Fruit fly (Drosophila melanogaster): ENCODE measurements around the gene CG1677.

Gene CG1677

dm6 chrX:7300356-7300721 lies 105.3 kb downstream of the CG1677 start:
- TF ChIP-seq h (optimal IDR thresholded peaks at IDR 0.05) (no peak), Myc (optimal IDR thresholded peaks at IDR 0.05) (no peak), psq (optimal IDR thresholded peaks at IDR 0.05) (no peak), Sin3A (optimal IDR thresholded peaks at IDR 0.05) (no peak), insv (optimal IDR thresholded peaks at IDR 0.05) (no peak), ttk (optimal IDR thresholded peaks at IDR 0.05) (no peak)

- TF ChIP-seq psq (optimal IDR thresholded peaks at IDR 0.05), result no peak
- TF ChIP-seq Sin3A (optimal IDR thresholded peaks at IDR 0.05), result no peak
- TF ChIP-seq ttk (optimal IDR thresholded peaks at IDR 0.05), result no peak
- no peak for TF ChIP-seq Myc (optimal IDR thresholded peaks at IDR 0.05)
- no peak for TF ChIP-seq insv (optimal IDR thresholded peaks at IDR 0.05)
- no peak for TF ChIP-seq h (optimal IDR thresholded peaks at IDR 0.05)
Observed at dm6 chrX:7299399-7300355, 105.9 kb downstream of the CG1677 start.

dm6 chrX:7298323-7298722 lies 107.3 kb downstream of the CG1677 start:
- TF ChIP-seq ttk (optimal IDR thresholded peaks at IDR 0.05) (no peak), Sin3A (optimal IDR thresholded peaks at IDR 0.05) (no peak), insv (optimal IDR thresholded peaks at IDR 0.05) (no peak), h (optimal IDR thresholded peaks at IDR 0.05) (no peak), psq (optimal IDR thresholded peaks at IDR 0.05) (no peak), Myc (optimal IDR thresholded peaks at IDR 0.05) (no peak)

DNA sequence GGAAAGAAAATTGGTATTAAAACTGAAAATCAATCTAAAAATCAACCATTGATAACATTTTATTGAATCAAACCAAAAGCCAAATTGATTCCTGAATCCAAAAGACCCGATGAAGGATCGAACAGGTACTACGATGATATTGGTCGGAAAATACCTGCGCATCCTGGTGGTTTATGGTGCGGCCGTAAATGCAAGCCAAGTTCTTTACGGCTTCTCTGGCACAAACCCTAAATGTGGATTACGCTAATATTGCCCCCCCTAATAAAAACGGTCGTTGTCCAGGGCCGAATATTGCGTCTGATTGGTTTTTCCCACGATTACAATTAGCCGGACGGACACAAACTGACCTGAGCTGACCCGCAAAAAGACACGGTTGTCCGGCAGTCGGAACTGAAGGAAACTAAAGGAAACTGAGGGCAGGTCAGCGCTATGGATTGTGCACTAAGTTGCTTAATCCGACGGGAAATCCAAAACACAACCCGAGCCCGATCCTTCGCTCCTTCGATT lies 108.8 kb downstream of the CG1677 start:
- TF ChIP-seq Myc (optimal IDR thresholded peaks at IDR 0.05) (no peak), insv (optimal IDR thresholded peaks at IDR 0.05) (no peak), ttk (optimal IDR thresholded peaks at IDR 0.05) (no peak), Sin3A (optimal IDR thresholded peaks at IDR 0.05) (no peak), psq (optimal IDR thresholded peaks at IDR 0.05) (no peak), h (optimal IDR thresholded peaks at IDR 0.05) (no peak)

- TF ChIP-seq psq (optimal IDR thresholded peaks at IDR 0.05) (no peak), h (optimal IDR thresholded peaks at IDR 0.05) (no peak), Myc (optimal IDR thresholded peaks at IDR 0.05) (no peak), ttk (optimal IDR thresholded peaks at IDR 0.05) (no peak), insv (optimal IDR thresholded peaks at IDR 0.05) (no peak), Sin3A (optimal IDR thresholded peaks at IDR 0.05) (no peak)
Observed at dm6 chrX:7295973-7296372, 109.6 kb downstream of the CG1677 start.

- TF ChIP-seq ttk (optimal IDR thresholded peaks at IDR 0.05), result no peak
- TF ChIP-seq h (optimal IDR thresholded peaks at IDR 0.05), result no peak
- TF ChIP-seq Myc (optimal IDR thresholded peaks at IDR 0.05), result no peak
- TF ChIP-seq psq (optimal IDR thresholded peaks at IDR 0.05), result no peak
- no peak for TF ChIP-seq Sin3A (optimal IDR thresholded peaks at IDR 0.05)
- no peak for TF ChIP-seq insv (optimal IDR thresholded peaks at IDR 0.05)
Observed at dm6 chrX:7293874-7294559, 111.6 kb downstream of the CG1677 start.

- TF ChIP-seq insv (optimal IDR thresholded peaks at IDR 0.05) (no peak), Myc (optimal IDR thresholded peaks at IDR 0.05) (no peak), ttk (optimal IDR thresholded peaks at IDR 0.05) (no peak), psq (optimal IDR thresholded peaks at IDR 0.05) (no peak), h (optimal IDR thresholded peaks at IDR 0.05) (no peak), Sin3A (optimal IDR thresholded peaks at IDR 0.05) (no peak)
Observed at dm6 chrX:7293133-7293873, 112.3 kb downstream of the CG1677 start.

DNA sequence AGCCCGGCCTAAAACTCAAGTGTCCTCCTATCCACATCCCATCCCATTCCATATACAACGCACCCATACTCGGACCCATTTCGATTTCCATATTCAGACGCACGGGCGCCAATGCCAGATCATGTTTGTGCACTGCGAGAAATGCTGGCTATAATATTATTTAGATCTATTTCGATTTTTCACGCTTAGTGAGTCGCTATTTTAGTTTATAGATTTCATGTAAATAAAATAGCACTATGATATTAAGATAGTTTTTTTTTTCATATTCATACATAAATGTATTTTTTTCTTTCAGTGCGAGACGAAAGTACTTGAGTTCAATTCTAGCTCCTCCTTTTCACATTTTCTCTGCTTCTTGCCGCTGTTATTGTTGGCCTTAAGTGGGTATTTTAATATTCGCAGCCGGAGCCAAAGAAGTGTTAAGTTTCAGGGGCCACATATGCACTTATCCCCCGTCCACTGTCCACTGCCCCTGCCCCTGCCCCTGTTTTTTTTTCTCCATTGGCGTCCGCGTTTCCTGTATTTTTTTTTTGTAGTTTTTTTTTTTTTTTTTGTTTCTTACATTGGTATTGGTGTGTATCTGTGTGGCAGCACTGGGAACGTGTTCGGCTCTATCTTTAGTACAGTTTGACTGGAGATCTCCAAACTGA lies 113.6 kb downstream of the CG1677 start:
- TF ChIP-seq ttk (optimal IDR thresholded peaks at IDR 0.05) (no peak), h (optimal IDR thresholded peaks at IDR 0.05) (no peak), insv (optimal IDR thresholded peaks at IDR 0.05) (no peak), psq (optimal IDR thresholded peaks at IDR 0.05) (no peak), Sin3A (optimal IDR thresholded peaks at IDR 0.05) (no peak)

DNA sequence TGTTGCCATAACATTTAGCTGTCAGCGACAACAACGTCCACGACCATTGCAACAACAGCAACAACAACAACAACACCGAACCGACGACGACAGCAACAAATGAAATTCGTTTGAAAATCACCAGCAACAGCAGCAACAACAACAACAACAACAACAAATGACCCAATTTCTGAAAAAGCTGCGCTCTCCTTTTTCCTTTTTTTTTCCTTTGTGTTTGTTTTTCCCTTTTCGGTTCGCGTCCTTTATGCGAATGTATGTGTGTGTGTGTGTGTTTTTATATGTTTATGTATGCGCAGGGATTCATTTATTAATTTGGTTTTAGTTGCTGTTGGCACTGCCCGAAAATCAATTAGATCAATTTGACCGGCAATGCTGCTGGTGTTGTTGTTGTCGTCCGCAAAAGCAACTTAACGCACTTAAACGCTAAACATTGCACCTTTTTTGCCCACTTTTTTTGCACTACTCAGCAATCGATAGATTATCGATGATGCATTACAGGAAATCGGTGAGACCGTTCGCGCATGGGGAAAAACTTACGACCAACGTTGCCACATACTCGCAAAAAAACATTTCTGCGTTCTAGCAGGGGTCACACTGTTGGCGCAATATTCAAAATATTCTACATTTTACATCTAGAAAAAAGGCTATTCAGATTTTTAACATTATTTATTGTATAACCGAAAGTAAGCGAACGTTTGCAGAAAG lies 114.6 kb downstream of the CG1677 start, which contains the start of gene unc-119:
TSS of gene unc-119 (minus strand) at position 488 of the 705 bp plus-strand sequence.
- no peak for TF ChIP-seq Myc (optimal IDR thresholded peaks at IDR 0.05)
- no peak for TF ChIP-seq ttk (optimal IDR thresholded peaks at IDR 0.05)
- TF ChIP-seq Sin3A (optimal IDR thresholded peaks at IDR 0.05), result no peak
- TF ChIP-seq psq (optimal IDR thresholded peaks at IDR 0.05), result no peak
- no peak for TF ChIP-seq insv (optimal IDR thresholded peaks at IDR 0.05)
- no peak for TF ChIP-seq h (optimal IDR thresholded peaks at IDR 0.05)

All from Kc167 (cell line).